Fruit fly (Drosophila melanogaster): ENCODE measurements around the gene CG15578.

- TF ChIP-seq CG3281 (GFP tag; optimal IDR thresholded peaks at IDR 0.05) (no peak), disco-r (GFP tag; optimal IDR thresholded peaks at IDR 0.05) (no peak)
Measured at dm6 chrX:4247013-4247412, 30.7 kb downstream of the CG15578 start, which contains the start of gene CG43134.

Data from whole organism, embryonic.